Worm (Caenorhabditis elegans) whole organism, L4 larva: ENCODE data around the gene Y51H4A.6.

ENCODE experiments used
- D1046.2 ChIP-seq: fragments of 200-800 bp; sonication (Bioruptor generic); IDR thresholded peaks from 2 replicates; pipeline ENCODE4 v1.3.6; 2022; ENCODE audit warnings: missing genetic modification characterization, missing compliant biosample characterization
- F26F4.8 ChIP-seq: fragments of 200-800 bp; sonication (Bioruptor generic); conservative IDR thresholded peaks from 2 replicates; pipeline ENCODE4 v1.3.6; 2022; ENCODE audit warnings: missing genetic modification characterization, missing compliant biosample characterization
- F44E2.7 ChIP-seq: fragments of 200-800 bp; sonication (Bioruptor generic); IDR thresholded peaks from 2 replicates; pipeline ENCODE4 v2.1.2; 2022; ENCODE audit warnings: missing genetic modification characterization, missing compliant biosample characterization
- R02D3.7 ChIP-seq: fragments of 150-350 bp; sonication (generic microtip); optimal IDR thresholded peaks from 3 replicates; lab custom pipeline; 2014; ENCODE audit warnings: missing biosample characterization, missing genetic modification characterization
- T20F7.1 ChIP-seq: fragments of 200-800 bp; sonication (Bioruptor generic); optimal IDR thresholded peaks from 2 replicates; lab custom pipeline; 2018; ENCODE audit warnings: mild to moderate bottlenecking, missing genetic modification characterization, missing compliant biosample characterization
- Y105C5A.15 ChIP-seq: fragments of 200-800 bp; sonication (Bioruptor generic); IDR thresholded peaks from 2 replicates; pipeline ENCODE4 v1.3.6; 2022; ENCODE audit warnings: missing genetic modification characterization, missing compliant biosample characterization
- ZK337.2 ChIP-seq: fragments of 200-800 bp; sonication (Bioruptor generic); IDR thresholded peaks from 2 replicates; pipeline ENCODE4 v1.3.6; 2022; ENCODE audit warnings: missing genetic modification reagents, missing genetic modification characterization, missing compliant biosample characterization
- aha-1 ChIP-seq: fragments of 150-350 bp; peaks from one replicate; lab custom pipeline; 2014; ENCODE audit warnings: missing biosample characterization, missing genetic modification characterization
- aly-2 ChIP-seq: sonication (generic microtip); optimal IDR thresholded peaks from 2 replicates; lab custom pipeline; 2018; ENCODE audit warnings: missing biosample characterization, missing genetic modification characterization
- arid-1 ChIP-seq: fragments of 200-800 bp; sonication (Bioruptor generic); conservative IDR thresholded peaks from 2 replicates; pipeline ENCODE4 v1.3.6; 2022; ENCODE audit warnings: missing genetic modification reagents, missing genetic modification characterization, missing compliant biosample characterization
- attf-4 ChIP-seq: sonication (generic microtip); optimal IDR thresholded peaks from 3 replicates; lab custom pipeline; 2017; ENCODE audit warnings: missing biosample characterization, missing genetic modification characterization
- ceh-28 ChIP-seq: fragments of 150-350 bp; optimal IDR thresholded peaks from 2 replicates; lab custom pipeline; 2014; ENCODE audit warnings: missing biosample characterization, missing genetic modification reagents, missing genetic modification characterization
- ceh-32 ChIP-seq: sonication (generic microtip); optimal IDR thresholded peaks from 2 replicates; lab custom pipeline; 2016; ENCODE audit warnings: mild to moderate bottlenecking, missing genetic modification characterization, missing compliant biosample characterization; ENCODE audit not compliant: poor library complexity
- ceh-44 ChIP-seq: fragments of 200-800 bp; sonication (Bioruptor generic); IDR thresholded peaks from 2 replicates; pipeline ENCODE4 v1.3.6; 2022; ENCODE audit warnings: missing genetic modification reagents, missing genetic modification characterization, missing compliant biosample characterization
- ceh-62 ChIP-seq: sonication (generic microtip); optimal IDR thresholded peaks from 2 replicates; lab custom pipeline; 2017; ENCODE audit warnings: missing biosample characterization, missing genetic modification characterization
- ceh-82 ChIP-seq: sonication (generic microtip); optimal IDR thresholded peaks from 2 replicates; lab custom pipeline; 2017; ENCODE audit warnings: missing biosample characterization, missing genetic modification characterization
- daf-16 ChIP-seq, 3 experiments: sonication (generic microtip); optimal IDR thresholded peaks; 2 replicates each; lab custom pipeline; 2016 to 2017; ENCODE audit warnings: missing genetic modification characterization in 3 of 3, missing genetic modification reagents in 3 of 3, mild to moderate bottlenecking in 2 of 3, missing compliant biosample characterization in 2 of 3, missing biosample characterization in 1 of 3, moderate library complexity in 1 of 3
- daf-19 ChIP-seq: fragments of 200-800 bp; sonication (Bioruptor generic); conservative IDR thresholded peaks from 2 replicates; pipeline ENCODE4 v1.3.6; 2022; ENCODE audit warnings: missing genetic modification characterization, missing compliant biosample characterization
- daf-8 ChIP-seq: fragments of 200-800 bp; sonication (Bioruptor generic); IDR thresholded peaks from 2 replicates; pipeline ENCODE4 v1.3.6; 2022; ENCODE audit warnings: missing genetic modification characterization, missing compliant biosample characterization
- dmd-6 ChIP-seq: fragments of 200-800 bp; sonication (Bioruptor generic); IDR thresholded peaks from 2 replicates; pipeline ENCODE4 v1.3.6; 2022; ENCODE audit warnings: missing genetic modification reagents, missing genetic modification characterization, missing compliant biosample characterization
- dpl-1 ChIP-seq: fragments of 150-350 bp; optimal IDR thresholded peaks from 2 replicates; lab custom pipeline; 2014; ENCODE audit warnings: missing biosample characterization, missing genetic modification reagents, missing genetic modification characterization
- egl-43 ChIP-seq: fragments of 200-800 bp; sonication (Bioruptor generic); IDR thresholded peaks from 2 replicates; pipeline ENCODE4 v1.3.6; 2022; ENCODE audit warnings: missing genetic modification reagents, missing genetic modification characterization, missing compliant biosample characterization
- fkh-10 ChIP-seq: fragments of 150-350 bp; optimal IDR thresholded peaks from 2 replicates; lab custom pipeline; 2014; ENCODE audit warnings: missing biosample characterization, missing genetic modification reagents, missing genetic modification characterization
- fos-1 ChIP-seq: fragments of 150-350 bp; optimal IDR thresholded peaks from 2 replicates; lab custom pipeline; 2014; ENCODE audit warnings: missing biosample characterization, missing genetic modification characterization
- gei-8 ChIP-seq: fragments of 200-800 bp; sonication (Bioruptor generic); optimal IDR thresholded peaks from 2 replicates; lab custom pipeline; 2018; ENCODE audit warnings: mild to moderate bottlenecking, missing genetic modification characterization, missing compliant biosample characterization
- hif-1 ChIP-seq, 2 experiments: sonication (generic microtip); optimal IDR thresholded peaks; 2 replicates each; lab custom pipeline; 2016 to 2017; ENCODE audit warnings: missing compliant biosample characterization in 2 of 2, missing genetic modification characterization in 2 of 2, missing genetic modification reagents in 2 of 2, missing genotype in 2 of 2, mild to moderate bottlenecking in 1 of 2
- jun-1 ChIP-seq: fragments of 150-350 bp; optimal IDR thresholded peaks from 2 replicates; lab custom pipeline; 2014; ENCODE audit warnings: missing biosample characterization, missing genetic modification reagents, missing genetic modification characterization
- lim-7 ChIP-seq: fragments of 200-800 bp; sonication (Bioruptor generic); IDR thresholded peaks from 2 replicates; pipeline ENCODE4 v1.3.6; 2022; ENCODE audit warnings: missing genetic modification characterization, missing compliant biosample characterization
- lin-13 ChIP-seq: fragments of 150-350 bp; optimal IDR thresholded peaks from 2 replicates; lab custom pipeline; 2014; ENCODE audit warnings: missing biosample characterization, missing genetic modification reagents, missing genetic modification characterization
- lin-38 ChIP-seq: fragments of 200-800 bp; sonication (Bioruptor generic); IDR thresholded peaks from 2 replicates; pipeline ENCODE4 v1.3.6; 2022; ENCODE audit warnings: missing genetic modification reagents, missing genetic modification characterization, missing compliant biosample characterization
- lin-39 ChIP-seq: fragments of 150-350 bp; optimal IDR thresholded peaks from 2 replicates; lab custom pipeline; 2014; ENCODE audit warnings: missing biosample characterization, missing genetic modification reagents, missing genetic modification characterization
- lir-3 ChIP-seq: sonication (generic microtip); optimal IDR thresholded peaks from 2 replicates; lab custom pipeline; 2016; ENCODE audit warnings: mild to moderate bottlenecking, missing genetic modification characterization, missing compliant biosample characterization
- lsy-2 ChIP-seq, 2 experiments: fragments of 150-350 bp in 1 of 2; sonication (generic microtip) in 1 of 2; optimal IDR thresholded peaks; 2 replicates each; lab custom pipeline; 2014 to 2017; ENCODE audit warnings: missing biosample characterization in 2 of 2, missing genetic modification characterization in 2 of 2
- madf-5 ChIP-seq, 2 experiments: fragments of 200-800 bp; sonication (Bioruptor generic); IDR thresholded peaks; 2 replicates each; pipeline ENCODE4 v1.3.6; 2022; ENCODE audit warnings: missing compliant biosample characterization in 2 of 2, missing genetic modification characterization in 2 of 2
- mdl-1 ChIP-seq, 2 experiments: fragments of 150-350 bp in 1 of 2; sonication (generic microtip) in 1 of 2; optimal IDR thresholded peaks; 2 replicates each; lab custom pipeline; 2014 to 2017; ENCODE audit warnings: missing biosample characterization in 2 of 2, missing genetic modification characterization in 2 of 2
- mdt-29 ChIP-seq: fragments of 200-800 bp; sonication (Bioruptor generic); IDR thresholded peaks from 2 replicates; pipeline ENCODE4 v1.3.6; 2022; ENCODE audit warnings: missing genetic modification reagents, missing genetic modification characterization, missing compliant biosample characterization
- nhr-10 ChIP-seq: fragments of 150-350 bp; optimal IDR thresholded peaks from 2 replicates; lab custom pipeline; 2014; ENCODE audit warnings: missing biosample characterization, missing genetic modification characterization
- nhr-102 ChIP-seq: sonication (generic microtip); optimal IDR thresholded peaks from 2 replicates; lab custom pipeline; 2016; ENCODE audit warnings: mild to moderate bottlenecking, missing genetic modification characterization, moderate library complexity, missing compliant biosample characterization
- nhr-237 ChIP-seq: sonication (generic microtip); optimal IDR thresholded peaks from 2 replicates; lab custom pipeline; 2017; ENCODE audit warnings: missing biosample characterization, missing genetic modification characterization
- nhr-48 ChIP-seq: sonication (generic microtip); optimal IDR thresholded peaks from 2 replicates; lab custom pipeline; 2016; ENCODE audit warnings: mild to moderate bottlenecking, missing genetic modification characterization, missing compliant biosample characterization
- nhr-6 ChIP-seq: fragments of 150-350 bp; optimal IDR thresholded peaks from 2 replicates; lab custom pipeline; 2014; ENCODE audit warnings: missing biosample characterization, missing genetic modification characterization
- nhr-76 ChIP-seq: fragments of 150-350 bp; optimal IDR thresholded peaks from 2 replicates; lab custom pipeline; 2014; ENCODE audit warnings: missing biosample characterization, missing genetic modification characterization
- php-3 ChIP-seq: fragments of 200-800 bp; sonication (Bioruptor generic); IDR thresholded peaks from 2 replicates; pipeline ENCODE4 v1.3.6; 2022; ENCODE audit warnings: missing genetic modification reagents, missing genetic modification characterization, missing compliant biosample characterization
- pqm-1 ChIP-seq: sonication (generic microtip); optimal IDR thresholded peaks from 2 replicates; lab custom pipeline; 2017; ENCODE audit warnings: missing biosample characterization, missing genetic modification characterization
- rbr-2 ChIP-seq: sonication (generic microtip); optimal IDR thresholded peaks from 2 replicates; lab custom pipeline; 2016; ENCODE audit warnings: missing genotype, missing genetic modification characterization, missing compliant biosample characterization
- sdz-12 ChIP-seq: fragments of 200-800 bp; sonication (Bioruptor generic); optimal IDR thresholded peaks from 2 replicates; lab custom pipeline; 2018; ENCODE audit warnings: mild to moderate bottlenecking, missing genetic modification characterization, missing compliant biosample characterization
- snpc-4 ChIP-seq: fragments of 150-350 bp; optimal IDR thresholded peaks from 2 replicates; lab custom pipeline; 2014; ENCODE audit warnings: missing biosample characterization, missing genetic modification characterization
- tag-97 ChIP-seq: fragments of 200-800 bp; sonication (Bioruptor generic); IDR thresholded peaks from 2 replicates; pipeline ENCODE4 v1.3.6; 2022; ENCODE audit warnings: missing genetic modification characterization, missing compliant biosample characterization
- vab-7 ChIP-seq: fragments of 200-800 bp; sonication (Bioruptor generic); IDR thresholded peaks from 2 replicates; pipeline ENCODE4 v1.3.6; 2022; ENCODE audit warnings: missing genetic modification reagents, missing genetic modification characterization, missing compliant biosample characterization
- zip-11 ChIP-seq: fragments of 200-800 bp; sonication (Bioruptor generic); IDR thresholded peaks from 2 replicates; pipeline ENCODE4 v1.3.6; 2022; ENCODE audit warnings: missing genetic modification characterization, missing compliant biosample characterization
- zip-2 ChIP-seq: fragments of 150-350 bp; optimal IDR thresholded peaks from 2 replicates; lab custom pipeline; 2014; ENCODE audit warnings: missing biosample characterization, missing genetic modification characterization
- ztf-11 ChIP-seq: fragments of 150-350 bp; optimal IDR thresholded peaks from 2 replicates; lab custom pipeline; 2014; ENCODE audit warnings: missing biosample characterization, missing genetic modification characterization
- ztf-7 ChIP-seq: fragments of 150-350 bp; optimal IDR thresholded peaks from 2 replicates; lab custom pipeline; 2014; ENCODE audit warnings: missing biosample characterization, missing genetic modification characterization

Gene Y51H4A.6

DNA sequence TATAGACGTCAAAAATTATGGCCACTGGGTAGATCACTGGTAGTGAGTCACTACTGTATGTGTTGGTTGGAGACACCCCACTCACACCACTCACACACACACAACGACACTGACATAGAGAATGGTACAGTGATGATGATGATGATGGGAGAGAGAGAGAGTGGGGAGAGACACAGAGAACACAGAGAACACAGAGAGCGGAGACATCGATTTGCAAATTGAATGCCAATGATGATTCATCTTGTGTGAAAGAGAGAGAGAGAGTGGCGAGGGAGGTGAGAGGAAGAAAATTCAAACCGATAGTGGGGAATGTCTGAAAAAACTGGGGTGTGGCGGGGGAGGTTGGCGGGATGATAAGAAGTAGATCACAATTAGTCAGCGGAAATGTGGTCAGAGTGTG, 43.5 kb upstream of the Y51H4A.6 start (continued):
- no peak for TF ChIP-seq F44E2.7 (GFP tag; lab: Robert Waterston, UW)
- TF ChIP-seq jun-1 (tag; lab: Kevin White, UChicago) = peak; percentile 76
- TF ChIP-seq nhr-76 = no peak
- no peak for TF ChIP-seq madf-5 (GFP tag; IDR thresholded peaks at IDR 0.05; lab: Robert Waterston, UW)
- no peak for TF ChIP-seq ceh-82 (tag; lab: Kevin White, UChicago)
- no peak for TF ChIP-seq nhr-48 (tag; lab: Kevin White, UChicago)
- TF ChIP-seq fos-1 (tag; lab: Kevin White, UChicago) = peak; percentile 40
- no peak for TF ChIP-seq ceh-62 (tag; lab: Kevin White, UChicago)
- TF ChIP-seq daf-19 (GFP tag; lab: Robert Waterston, UW) = no peak
- TF ChIP-seq daf-16 (GFP tag; optimal IDR thresholded peaks at IDR 0.05; lab: Kevin White, UChicago) = no peak
- peak; percentile 18 for TF ChIP-seq daf-16 (tag; optimal IDR thresholded peaks at IDR 0.05; lab: Kevin White, UChicago)
- TF ChIP-seq T20F7.1 = no peak
- no peak for TF ChIP-seq zip-2 (tag; lab: Kevin White, UChicago)
- no peak for TF ChIP-seq ceh-44 (GFP tag; lab: Robert Waterston, UW)
- TF ChIP-seq lin-38 (GFP tag; lab: Robert Waterston, UW) = peak; percentile 28; the same call in 1 of the 2 replicates
- TF ChIP-seq ceh-32 (tag; lab: Kevin White, UChicago) = no peak
- TF ChIP-seq zip-11 (GFP tag; lab: Robert Waterston, UW) = no peak
- no peak for TF ChIP-seq sdz-12 (GFP tag; lab: Kevin White, UChicago)
- no peak for TF ChIP-seq ztf-7 (tag; lab: Kevin White, UChicago)
- TF ChIP-seq dpl-1 (GFP tag; lab: Kevin White, UChicago) = peak; percentile 11
- no peak for TF ChIP-seq lin-39 (tag; lab: Kevin White, UChicago)
- TF ChIP-seq hif-1 (tag; optimal IDR thresholded peaks at IDR 0.05; lab: Kevin White, UChicago) = no peak
- TF ChIP-seq tag-97 (GFP tag; lab: Robert Waterston, UW) = no peak
- TF ChIP-seq rbr-2 (tag; lab: Kevin White, UChicago) = peak; percentile 37
- no peak for TF ChIP-seq R02D3.7 (tag; lab: Kevin White, UChicago)
- TF ChIP-seq nhr-237 (tag; lab: Kevin White, UChicago) = no peak
- TF ChIP-seq pqm-1 (tag; lab: Kevin White, UChicago) = peak; percentile 55
- no peak for TF ChIP-seq aly-2 (tag; lab: Kevin White, UChicago)
- no peak for TF ChIP-seq attf-4 (tag; lab: Kevin White, UChicago)
- no peak for TF ChIP-seq mdl-1 (tag; optimal IDR thresholded peaks at IDR 0.05; lab: Kevin White, UChicago)
- TF ChIP-seq F26F4.8 = no peak
- no peak for TF ChIP-seq lir-3 (tag; lab: Kevin White, UChicago)
- TF ChIP-seq php-3 (GFP tag; lab: Robert Waterston, UW) = no peak
- no peak for TF ChIP-seq ztf-11 (tag; lab: Kevin White, UChicago)
- TF ChIP-seq egl-43 (GFP tag; lab: Robert Waterston, UW) = 0 out of 2 replicates have a peak, but pooled peaks have one; percentile 36
- TF ChIP-seq daf-8 (GFP tag; lab: Robert Waterston, UW) = no peak
- peak; percentile 38 for TF ChIP-seq ceh-28 (tag; lab: Kevin White, UChicago)
- TF ChIP-seq snpc-4 (tag; lab: Kevin White, UChicago) = no peak
- no peak for TF ChIP-seq ZK337.2 (GFP tag; lab: Robert Waterston, UW)
- peak; percentile 25 for TF ChIP-seq nhr-10 (tag; lab: Kevin White, UChicago)
- TF ChIP-seq mdt-29 = no peak
- TF ChIP-seq aha-1 (tag; lab: Kevin White, UChicago) = peak; percentile 86
- peak; percentile 36 for TF ChIP-seq nhr-102 (tag; lab: Kevin White, UChicago)
- TF ChIP-seq dmd-6 = peak; percentile 67
- TF ChIP-seq lim-7 (GFP tag; lab: Robert Waterston, UW) = no peak
- peak; percentile 91 for TF ChIP-seq nhr-6 (tag; lab: Kevin White, UChicago)
- no peak for TF ChIP-seq D1046.2 (GFP tag; lab: Robert Waterston, UW)
- no peak for TF ChIP-seq fkh-10 (GFP tag; lab: Kevin White, UChicago)
- TF ChIP-seq lin-13 = peak; percentile 79
- TF ChIP-seq arid-1 = no peak
- no peak for TF ChIP-seq Y105C5A.15 (GFP tag; lab: Robert Waterston, UW)
- no peak for TF ChIP-seq gei-8
- TF ChIP-seq vab-7 (GFP tag; lab: Robert Waterston, UW) = no peak
- TF ChIP-seq lsy-2 (tag; optimal IDR thresholded peaks at IDR 0.05; lab: Kevin White, UChicago) = peak in 1 of 2 experiments; percentile 73
